Worm (Caenorhabditis elegans) whole organism, L4/young adult: ENCODE measurements around the gene C27A7.6.

Experiments used
- dao-5 ChIP-seq: sonication (generic microtip); optimal IDR thresholded peaks from 2 replicates; lab custom pipeline; 2016; ENCODE audit warnings: missing genotype, missing genetic modification characterization, moderate library complexity, missing compliant biosample characterization
- him-1 ChIP-seq: sonication (generic microtip); optimal IDR thresholded peaks from 2 replicates; lab custom pipeline; 2016; ENCODE audit warnings: missing genotype, missing genetic modification reagents, missing genetic modification characterization, missing compliant biosample characterization

ce11 chrV:12080274-12080673, 50.3 kb downstream of the C27A7.6 start, which contains the start of gene R07B7.9:
- TF ChIP-seq dao-5 (tag; lab: Kevin White, UChicago), result no peak
- TF ChIP-seq him-1, result no peak
